Fruit fly (Drosophila melanogaster) whole organism: ENCODE data around the gene eIF3l.

Experiments
- CG8478 ChIP-seq: fragments of >200 bp; optimal IDR thresholded peaks from 2 replicates; lab custom pipeline; 2018; ENCODE audit warnings: inconsistent platforms
- Dll ChIP-seq: fragments of >200 bp; optimal IDR thresholded peaks from 2 replicates; lab custom pipeline; 2017
- EcR ChIP-seq, 2 experiments: fragments of >200 bp; optimal IDR thresholded peaks; 2 replicates each; lab custom pipeline; 2017; ENCODE audit warnings: missing biosample characterization in 2 of 2, missing genetic modification characterization in 2 of 2, missing genetic modification reagents in 2 of 2
- pan ChIP-seq: fragments of >200 bp; optimal IDR thresholded peaks from 2 replicates; lab custom pipeline; 2017
- psq ChIP-seq: fragments of >200 bp; optimal IDR thresholded peaks from 2 replicates; lab custom pipeline; 2017
- usp ChIP-seq: fragments of >200 bp; optimal IDR thresholded peaks from 2 replicates; lab custom pipeline; 2017; ENCODE audit warnings: missing biosample characterization, missing genetic modification characterization, mixed read lengths

DNA sequence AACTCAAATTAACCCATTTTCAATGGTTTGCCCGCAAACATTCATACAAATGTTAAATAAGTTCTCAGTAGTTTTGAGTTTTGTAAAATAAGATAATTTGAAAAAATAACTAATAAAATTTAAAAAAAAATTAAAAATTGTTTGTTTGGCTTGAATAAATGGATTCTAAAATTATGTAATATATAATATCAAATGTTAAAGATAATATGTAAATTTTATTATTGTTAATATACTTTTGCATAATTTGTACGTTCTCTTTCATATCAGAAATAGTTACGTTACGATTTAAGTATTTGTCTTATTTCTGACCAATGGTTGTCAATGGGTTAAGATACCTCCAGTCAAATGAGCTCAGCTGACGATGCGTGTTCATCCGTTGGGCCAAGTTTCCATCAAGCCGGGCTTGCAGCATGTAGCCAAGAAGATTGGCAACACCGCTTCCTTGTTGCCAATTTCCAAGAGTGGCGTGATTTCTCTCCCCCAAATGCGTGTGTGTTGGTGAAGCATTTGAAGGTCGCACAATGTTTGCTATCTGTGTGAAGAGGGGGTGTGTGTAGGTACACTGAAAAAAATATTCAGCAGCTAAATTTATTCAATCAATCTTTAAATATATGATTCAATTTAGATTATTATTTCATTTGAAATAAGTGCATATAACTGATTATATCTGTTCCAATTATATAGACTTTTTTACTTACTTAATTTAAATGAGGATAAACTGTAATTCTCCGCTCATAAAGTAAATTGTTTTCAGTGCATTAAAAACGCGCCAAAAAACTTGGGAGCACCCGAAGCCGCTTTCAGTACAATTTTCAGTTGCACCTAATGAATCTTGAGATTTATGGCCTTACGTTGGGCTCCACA, 48.9 kb downstream of the eIF3l start:
- TF ChIP-seq Dll (lab: Kevin White, UChicago) (no peak), CG8478 (lab: Kevin White, UChicago) (no peak), pan (lab: Kevin White, UChicago) (no peak), psq (no peak), usp (GFP tag; lab: Kevin White, UChicago) (no peak), EcR (GFP tag; optimal IDR thresholded peaks at IDR 0.05; lab: Kevin White, UChicago) (no peak)
